Worm (Caenorhabditis elegans) whole organism, L2 larva: ENCODE measurements around the gene txt-14.

Experiments
- aly-2 ChIP-seq: fragments of 150-350 bp; optimal IDR thresholded peaks from 2 replicates; lab custom pipeline; 2014; ENCODE audit warnings: missing biosample characterization, missing genetic modification characterization
- dmd-4 ChIP-seq: sonication (generic microtip); optimal IDR thresholded peaks from 2 replicates; lab custom pipeline; 2017; ENCODE audit warnings: missing biosample characterization, missing genetic modification characterization
- mdl-1 ChIP-seq, 2 experiments: fragments of 150-350 bp in 1 of 2; sonication (generic microtip) in 1 of 2; optimal IDR thresholded peaks; 2 replicates each; lab custom pipeline; 2017; ENCODE audit warnings: missing biosample characterization in 2 of 2, missing genetic modification characterization in 2 of 2
- unc-39 ChIP-seq: fragments of 150-350 bp; optimal IDR thresholded peaks from 2 replicates; lab custom pipeline; 2014; ENCODE audit warnings: missing biosample characterization, missing genetic modification characterization
- ztf-11 ChIP-seq: sonication (generic microtip); optimal IDR thresholded peaks from 2 replicates; lab custom pipeline; 2017; ENCODE audit warnings: missing biosample characterization, missing genetic modification characterization

DNA sequence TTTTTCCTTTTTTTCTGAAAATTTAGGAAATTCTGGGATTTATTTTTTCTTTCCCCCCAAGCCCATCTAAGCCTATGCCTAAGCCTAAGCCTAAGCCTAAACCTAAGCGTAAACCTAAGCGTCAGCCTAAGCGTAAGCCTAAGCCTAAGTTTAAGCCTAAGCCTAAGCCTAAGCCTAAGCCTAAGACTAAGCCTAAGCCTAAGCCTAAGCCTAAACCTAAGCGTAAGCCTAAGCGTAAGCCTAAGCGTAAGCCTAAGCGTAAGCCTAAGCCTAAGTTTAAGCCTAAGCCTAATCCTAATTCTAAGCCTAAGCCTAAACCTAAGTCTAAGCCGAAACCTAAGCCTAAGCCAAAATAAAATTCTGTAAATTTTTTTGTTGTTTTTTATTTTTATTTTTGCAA is 5.5 kb downstream of the txt-14 start:
- TF ChIP-seq ztf-11 (tag; lab: Kevin White, UChicago) (no peak), mdl-1 (tag; optimal IDR thresholded peaks at IDR 0.05; lab: Kevin White, UChicago) (no peak), unc-39 (tag; lab: Kevin White, UChicago) (no peak), dmd-4 (tag; lab: Kevin White, UChicago) (no peak), aly-2 (tag; lab: Kevin White, UChicago) (no peak)
